Fruit fly (Drosophila melanogaster): Measurements from ENCODE around the gene CG6836.

Gene CG6836

DNA sequence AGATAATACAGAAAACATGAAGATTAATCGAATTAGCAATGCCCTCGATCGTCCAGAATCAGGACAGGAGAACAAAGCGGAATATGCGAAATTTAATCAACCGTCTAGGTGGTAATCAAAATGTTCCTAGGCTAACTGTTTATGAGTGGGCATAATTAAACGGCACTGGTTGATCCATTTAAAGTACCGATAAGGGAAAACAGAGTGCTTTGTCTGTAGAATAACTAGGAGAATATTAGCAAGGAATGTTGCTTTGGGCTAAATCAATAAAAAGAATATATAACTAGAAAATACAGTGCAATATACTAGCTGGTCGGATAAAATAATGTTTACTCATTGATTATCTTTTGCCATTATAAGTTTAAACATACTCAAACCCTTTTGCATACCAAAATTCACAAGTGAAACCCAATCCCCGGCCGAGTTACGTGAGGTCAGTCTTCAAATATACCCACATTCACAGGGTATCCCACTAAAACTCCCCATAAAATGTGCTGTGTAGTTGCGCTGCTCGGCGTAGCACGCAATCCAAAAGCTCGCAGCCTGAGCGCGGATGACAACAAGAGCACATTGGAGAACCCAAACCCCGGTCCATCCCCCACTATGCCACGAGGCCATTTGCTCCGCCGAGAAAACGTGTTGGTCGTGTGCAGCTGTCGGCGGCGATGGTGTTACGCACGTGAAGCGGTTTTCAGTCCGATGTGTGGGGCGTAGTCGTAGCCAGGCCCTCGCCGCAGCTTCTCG is 45.8 kb downstream of the CG6836 start:
- TF ChIP-seq psq (optimal IDR thresholded peaks at IDR 0.05) (no peak), Sin3A (optimal IDR thresholded peaks at IDR 0.05) (no peak)

DNA sequence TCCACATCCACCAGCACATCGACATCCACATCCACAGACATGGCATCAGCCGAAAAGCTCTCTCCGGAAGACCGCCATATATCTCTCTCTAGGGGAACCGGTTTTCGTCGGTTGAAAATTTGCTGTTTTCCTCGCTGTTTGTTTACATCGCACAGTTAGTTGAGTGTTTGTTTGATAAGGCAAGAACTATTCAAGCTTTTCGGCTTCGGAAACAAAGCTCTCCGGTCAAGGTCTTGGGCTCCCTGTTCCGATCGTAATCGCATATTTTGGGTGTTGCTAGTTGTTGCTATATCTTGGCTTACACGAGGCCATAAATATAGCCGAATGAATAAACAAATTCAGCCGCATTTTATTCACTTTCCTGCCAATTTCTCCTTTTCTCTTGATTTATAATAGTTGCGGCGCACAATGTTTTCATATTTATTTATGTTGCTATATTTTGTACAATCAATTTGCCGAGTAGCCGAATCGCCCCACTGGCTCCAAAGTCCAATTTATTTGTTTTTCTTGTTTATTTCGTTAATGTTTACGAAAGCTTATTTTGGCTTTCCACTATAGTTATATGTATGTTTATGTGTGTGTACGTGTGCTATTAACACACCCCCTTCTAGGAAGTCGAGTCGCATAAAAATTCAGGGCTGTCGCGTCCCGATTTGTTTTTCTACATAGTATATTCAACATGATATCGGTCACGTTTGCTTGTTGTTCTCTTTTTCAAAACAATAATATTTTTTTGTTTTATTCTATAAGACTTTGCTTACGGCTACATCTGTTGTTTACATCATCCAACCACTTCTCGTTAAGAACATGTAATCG is 46.6 kb downstream of the CG6836 start:
- no peak for TF ChIP-seq insv (optimal IDR thresholded peaks at IDR 0.05)
- no peak for TF ChIP-seq ttk (optimal IDR thresholded peaks at IDR 0.05)
- TF ChIP-seq h (optimal IDR thresholded peaks at IDR 0.05): no peak
- no peak for TF ChIP-seq Sin3A (optimal IDR thresholded peaks at IDR 0.05)

DNA sequence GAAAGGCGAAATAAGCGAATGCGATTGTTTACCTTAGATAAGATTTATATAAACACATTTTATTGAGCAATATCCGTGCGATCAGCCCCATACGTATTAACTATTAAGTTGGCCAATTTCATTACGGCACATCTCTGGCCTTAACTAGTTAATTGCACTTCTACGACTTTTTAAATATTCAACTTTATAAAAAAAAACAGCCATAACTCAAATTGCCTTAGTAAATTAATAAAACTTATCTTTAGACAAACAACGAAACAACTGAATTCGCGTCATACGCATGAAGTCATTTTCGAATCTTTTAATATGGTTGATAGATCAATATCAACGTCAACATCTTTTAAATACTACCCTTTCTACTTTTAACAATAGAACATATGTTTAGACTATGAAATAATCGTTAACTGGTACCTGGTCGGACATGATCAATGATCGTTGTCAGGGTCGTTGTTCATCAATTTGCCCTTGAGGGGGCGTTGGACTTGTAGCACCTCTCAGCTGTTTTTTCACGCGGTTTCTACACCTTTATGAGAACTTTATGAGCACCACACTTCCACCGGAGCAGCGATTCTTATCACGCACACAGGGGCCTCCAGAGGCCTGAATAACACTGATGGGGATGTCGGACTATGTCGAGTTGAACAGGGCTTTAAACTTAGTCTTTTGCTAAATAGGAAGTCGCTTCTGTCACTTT is 47.3 kb downstream of the CG6836 start, which contains the start of gene CG18135:
TSS of gene CG18135 (minus strand) at position 694 of the 694 bp plus-strand sequence.
- TF ChIP-seq Myc (optimal IDR thresholded peaks at IDR 0.05): no peak
- no peak for TF ChIP-seq psq (optimal IDR thresholded peaks at IDR 0.05)
- no peak for TF ChIP-seq h (optimal IDR thresholded peaks at IDR 0.05)
- TF ChIP-seq Sin3A (optimal IDR thresholded peaks at IDR 0.05): no peak
- TF ChIP-seq ttk (optimal IDR thresholded peaks at IDR 0.05): no peak
- no peak for TF ChIP-seq insv (optimal IDR thresholded peaks at IDR 0.05)

DNA sequence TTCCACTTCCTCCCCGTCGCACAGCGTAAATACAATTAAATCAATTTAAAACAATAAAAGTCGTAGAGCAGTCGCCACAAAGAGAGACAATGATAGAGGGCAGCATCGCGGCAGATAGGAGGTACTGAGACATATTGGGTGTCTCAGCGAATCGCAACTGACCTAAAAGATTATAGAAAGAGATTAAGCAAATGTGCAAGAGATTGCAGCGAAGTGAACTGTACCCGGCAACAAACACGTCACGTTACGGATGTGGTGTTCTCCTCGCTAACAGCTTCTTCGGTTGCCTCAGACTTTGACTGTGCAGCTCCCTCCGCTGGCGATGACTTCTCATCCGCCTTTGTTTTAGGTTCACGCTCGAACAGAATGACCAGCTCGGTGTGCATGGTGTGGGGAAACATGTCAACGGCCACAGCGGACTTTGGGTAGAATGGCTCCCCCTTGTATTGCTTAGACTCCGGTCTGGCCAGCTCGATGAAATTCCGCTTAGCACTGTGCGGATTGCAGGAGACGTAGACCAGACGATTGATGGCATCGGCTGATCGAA is 47.9 kb downstream of the CG6836 start:
- TF ChIP-seq Sin3A (optimal IDR thresholded peaks at IDR 0.05) (no peak), insv (optimal IDR thresholded peaks at IDR 0.05) (no peak), Myc (optimal IDR thresholded peaks at IDR 0.05) (no peak), ttk (optimal IDR thresholded peaks at IDR 0.05) (no peak), psq (optimal IDR thresholded peaks at IDR 0.05) (no peak), h (optimal IDR thresholded peaks at IDR 0.05) (no peak)

DNA sequence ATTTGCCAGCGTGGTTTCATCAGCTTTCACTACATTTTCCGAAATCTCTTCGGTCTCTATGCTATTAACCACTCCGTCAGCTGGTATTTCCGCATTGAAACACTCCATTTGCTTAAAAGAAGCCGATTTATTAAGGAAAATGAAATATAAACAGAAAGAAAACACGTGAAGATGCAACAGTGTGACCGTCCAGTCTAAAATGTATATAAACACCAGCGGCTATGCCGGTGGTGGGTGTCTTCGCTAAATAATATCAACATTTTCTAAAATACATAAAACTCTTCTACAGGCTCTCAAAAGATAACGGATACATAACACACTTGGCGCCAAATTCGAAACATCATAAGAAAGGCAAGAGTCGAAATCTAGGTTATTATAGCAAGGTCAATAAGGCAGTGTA is 50.0 kb downstream of the CG6836 start, which contains the start of gene CG3808:
TSS of gene CG3808 (minus strand) at position 196 of the 400 bp plus-strand sequence.
- no peak for TF ChIP-seq ttk (optimal IDR thresholded peaks at IDR 0.05)

DNA sequence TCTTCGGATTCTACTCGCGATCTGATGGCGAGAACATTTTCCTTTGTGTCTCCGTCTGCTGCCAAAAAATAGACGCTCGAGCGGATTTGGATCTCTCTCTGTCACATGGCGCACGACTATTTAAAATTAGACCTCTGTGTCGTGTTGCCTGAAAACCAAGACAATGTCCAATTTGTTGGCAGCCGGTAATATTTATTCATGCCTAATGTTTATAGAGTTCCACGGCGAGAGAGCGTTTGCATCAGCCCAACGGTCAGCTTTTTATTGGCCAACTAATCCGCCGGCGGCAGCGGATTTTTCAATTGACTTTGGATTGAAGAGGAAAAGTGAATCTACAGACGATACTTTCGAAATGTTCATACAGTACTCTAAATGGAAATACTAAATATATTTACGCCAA is 52.8 kb downstream of the CG6836 start, which contains the start of gene SmydA-2:
TSS of gene SmydA-2 (minus strand) at position 33 of the 400 bp plus-strand sequence.
- no peak for TF ChIP-seq Sin3A (optimal IDR thresholded peaks at IDR 0.05)
- TF ChIP-seq ttk (optimal IDR thresholded peaks at IDR 0.05): no peak
- TF ChIP-seq psq (optimal IDR thresholded peaks at IDR 0.05): no peak
- TF ChIP-seq Myc (optimal IDR thresholded peaks at IDR 0.05): no peak
- TF ChIP-seq h (optimal IDR thresholded peaks at IDR 0.05): no peak
- no peak for TF ChIP-seq insv (optimal IDR thresholded peaks at IDR 0.05)

DNA sequence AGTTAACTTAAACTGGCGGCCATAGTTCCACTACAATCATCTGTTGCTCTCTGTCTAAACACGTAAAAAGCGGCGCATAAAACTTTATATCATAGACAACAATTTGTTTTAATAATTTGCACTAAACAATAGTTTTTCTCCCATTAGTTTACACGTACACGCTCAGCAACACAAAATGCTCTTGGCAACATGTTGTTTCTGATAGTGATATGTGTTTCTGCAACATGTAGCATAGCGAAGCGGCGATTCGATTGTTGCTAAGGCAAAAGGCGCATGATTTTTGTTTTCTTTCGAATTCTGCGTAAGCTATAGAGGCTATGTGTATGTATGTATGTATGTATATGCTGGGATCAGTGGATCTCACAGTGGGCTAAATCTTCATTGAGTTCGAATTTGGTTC is 53.7 kb downstream of the CG6836 start:
- TF ChIP-seq h (optimal IDR thresholded peaks at IDR 0.05): no peak
- no peak for TF ChIP-seq psq (optimal IDR thresholded peaks at IDR 0.05)
- TF ChIP-seq Sin3A (optimal IDR thresholded peaks at IDR 0.05): no peak
- no peak for TF ChIP-seq insv (optimal IDR thresholded peaks at IDR 0.05)
- no peak for TF ChIP-seq ttk (optimal IDR thresholded peaks at IDR 0.05)
- TF ChIP-seq Myc (optimal IDR thresholded peaks at IDR 0.05): no peak
